Fruit fly (Drosophila melanogaster): ENCODE measurements around the gene mura.

mura gene

DNA sequence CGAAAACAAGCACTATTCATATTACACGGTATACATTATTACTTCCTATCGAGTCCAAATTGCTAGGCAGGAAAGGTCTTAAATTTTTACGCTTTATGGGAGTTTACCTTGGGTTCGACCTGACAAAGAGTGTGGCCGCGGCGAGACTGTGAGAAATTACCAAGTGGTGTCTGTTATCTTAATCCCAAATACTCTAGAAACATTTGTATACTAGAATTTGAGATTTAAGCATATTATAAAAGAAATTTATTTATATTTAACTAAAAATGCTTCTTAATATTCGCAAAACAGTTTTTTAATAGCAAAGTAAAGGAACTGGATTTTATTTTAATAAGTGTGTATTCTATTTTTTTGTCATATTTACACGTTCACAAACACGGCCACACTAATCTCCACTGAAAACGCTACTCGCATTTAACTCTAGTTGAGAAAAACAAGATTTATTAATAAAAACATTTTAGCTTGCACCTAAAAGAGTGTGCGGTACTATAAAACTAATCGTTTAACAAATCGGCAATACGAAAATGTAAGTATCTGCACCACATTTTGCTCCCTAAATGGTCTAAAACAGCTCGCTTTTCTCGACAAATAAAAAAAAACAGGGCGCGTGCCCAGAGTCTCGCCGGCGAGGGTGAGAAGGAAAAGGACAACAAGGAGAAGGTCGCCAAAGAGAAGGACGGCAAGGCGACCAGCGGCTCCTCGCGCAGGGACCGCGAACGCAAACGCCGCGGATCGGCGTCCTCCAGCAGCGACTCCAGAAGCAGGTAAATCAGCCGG lies at the start of gene mura, which contains the start of gene RnpS1:
TSS of gene mura (minus strand) at position 148 of the 777 bp plus-strand sequence.
TSS of gene RnpS1 (plus strand) at position 376 of the 777 bp plus-strand sequence.
- peak; percentile 61 for TF ChIP-seq noc (tag; optimal IDR thresholded peaks at IDR 0.05)

DNA sequence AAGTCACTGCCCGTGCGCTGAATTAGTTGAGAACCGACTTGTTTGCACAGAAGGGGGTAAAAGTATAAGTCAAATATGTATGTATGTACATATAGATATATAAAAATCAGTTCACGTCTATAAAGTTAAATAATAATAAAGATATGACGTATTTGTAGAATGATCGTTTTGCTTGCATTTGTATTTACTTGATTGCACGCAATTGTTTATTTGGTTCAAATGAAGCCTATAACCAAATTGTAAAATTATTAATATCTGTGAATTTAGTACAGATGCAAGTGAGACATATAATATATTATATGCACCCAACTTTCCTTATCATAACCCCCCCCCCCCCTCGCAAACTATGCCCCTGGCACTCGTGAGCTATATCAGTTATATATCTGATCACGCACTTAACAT lies 49.0 kb upstream of the mura start:
- peak; percentile 95 for TF ChIP-seq noc (tag; optimal IDR thresholded peaks at IDR 0.05)

DNA sequence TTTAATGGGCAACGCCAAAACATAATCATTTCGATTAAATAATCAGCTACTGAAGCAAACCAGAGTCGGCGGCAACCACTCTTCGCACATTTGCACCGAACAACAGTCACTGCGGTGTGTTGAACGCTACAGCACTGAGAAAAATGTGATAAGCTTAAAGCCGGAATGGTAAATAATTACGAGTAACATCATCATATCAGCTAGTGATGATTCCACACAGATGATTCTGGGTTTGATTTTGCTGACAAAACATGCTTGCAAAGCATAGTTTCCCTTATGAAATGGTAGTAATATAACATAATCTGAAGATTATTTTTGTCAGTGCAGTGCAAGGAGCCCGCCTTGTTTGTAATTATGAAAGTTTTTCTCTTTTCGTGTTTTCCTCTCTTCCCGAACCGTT lies 46.5 kb upstream of the mura start:
- no peak for TF ChIP-seq noc (tag; optimal IDR thresholded peaks at IDR 0.05)

DNA sequence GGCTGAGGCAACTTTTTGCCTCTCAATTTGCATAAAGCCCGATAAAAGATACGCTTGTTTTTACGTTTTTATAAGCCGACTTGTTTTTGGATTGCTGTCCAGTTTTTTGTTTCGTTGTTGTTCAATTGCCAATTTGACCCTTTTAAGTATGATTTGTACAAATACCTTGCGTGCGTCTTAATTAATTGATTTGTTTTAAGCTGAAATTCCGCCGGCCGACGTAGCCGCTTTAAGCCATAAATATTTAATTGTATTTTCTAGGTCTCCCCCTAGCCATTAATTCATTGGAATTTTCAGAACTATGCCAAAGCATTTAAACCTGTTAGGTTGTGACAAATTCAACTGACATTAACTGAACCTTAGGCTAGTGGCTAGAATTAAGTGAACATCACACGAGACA lies 45.0 kb upstream of the mura start:
- no peak for TF ChIP-seq noc (tag; optimal IDR thresholded peaks at IDR 0.05)

DNA sequence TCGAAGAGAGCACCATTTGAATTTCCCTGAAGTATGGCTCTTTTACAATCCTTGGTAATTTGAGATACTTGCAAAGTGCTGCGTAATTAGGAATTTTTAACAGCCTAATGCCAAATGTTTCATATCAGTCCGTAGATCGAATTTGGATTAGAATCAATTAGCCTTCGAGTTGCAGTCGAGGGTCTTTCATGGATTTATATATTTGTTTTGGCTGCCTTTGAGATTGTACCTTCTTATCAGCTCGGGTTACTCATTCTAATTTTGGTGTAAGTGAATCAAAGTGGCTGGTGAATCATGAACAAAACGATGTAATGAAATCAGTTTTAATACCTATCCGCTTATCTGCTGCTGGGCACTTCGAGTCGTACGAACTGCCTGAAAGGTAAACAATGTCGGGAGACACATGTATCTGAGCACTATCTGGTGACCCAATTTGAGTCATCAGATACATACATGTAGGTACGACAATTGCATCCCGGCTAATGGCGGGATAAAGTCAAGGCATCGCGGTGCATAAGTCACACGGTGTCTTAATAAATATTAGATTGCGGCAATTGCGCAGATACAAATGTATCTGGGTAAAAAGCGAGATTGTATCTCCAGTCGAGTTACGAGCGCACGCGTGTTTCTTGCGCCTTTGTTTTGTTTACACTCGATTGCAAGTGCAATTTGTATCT lies 44.2 kb upstream of the mura start:
- TF ChIP-seq noc (tag; optimal IDR thresholded peaks at IDR 0.05): no peak

DNA sequence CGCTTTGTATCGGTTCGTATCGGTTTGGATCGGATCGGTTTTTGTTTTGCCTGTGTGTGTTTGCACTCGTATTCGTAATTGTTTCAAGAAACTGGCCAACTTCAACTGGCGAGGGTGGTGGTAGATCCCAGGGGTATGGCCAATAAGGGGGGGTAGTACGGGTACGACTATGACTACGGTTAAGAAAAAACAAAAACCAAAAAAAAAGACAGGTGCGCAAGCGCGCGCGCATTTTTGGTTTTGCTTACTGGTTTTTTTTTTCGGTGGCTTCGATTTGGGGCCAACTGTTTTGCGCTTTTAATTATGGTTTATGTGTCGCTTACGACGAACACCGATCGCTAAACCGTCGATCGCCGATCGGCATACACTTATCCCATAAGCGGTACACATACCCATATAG lies 43.2 kb upstream of the mura start:
- TF ChIP-seq noc (tag; optimal IDR thresholded peaks at IDR 0.05): no peak

DNA sequence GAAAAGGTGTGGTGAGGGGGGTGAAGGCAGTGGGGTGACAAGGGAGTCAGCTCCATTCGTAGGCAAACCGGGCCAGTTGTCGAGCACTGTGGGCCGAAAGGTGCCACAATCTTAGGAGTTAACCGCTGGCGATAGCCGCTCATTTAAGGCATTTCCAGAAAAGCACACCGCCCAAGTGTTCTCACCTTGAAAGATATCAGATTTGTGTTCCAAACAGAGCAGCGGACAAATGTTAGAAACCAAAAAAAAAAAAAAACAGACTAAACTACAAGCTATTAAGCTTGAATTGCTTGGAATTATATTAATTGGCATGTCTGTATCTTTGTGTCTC lies 42.6 kb upstream of the mura start:
- TF ChIP-seq noc (tag; optimal IDR thresholded peaks at IDR 0.05): no peak

DNA sequence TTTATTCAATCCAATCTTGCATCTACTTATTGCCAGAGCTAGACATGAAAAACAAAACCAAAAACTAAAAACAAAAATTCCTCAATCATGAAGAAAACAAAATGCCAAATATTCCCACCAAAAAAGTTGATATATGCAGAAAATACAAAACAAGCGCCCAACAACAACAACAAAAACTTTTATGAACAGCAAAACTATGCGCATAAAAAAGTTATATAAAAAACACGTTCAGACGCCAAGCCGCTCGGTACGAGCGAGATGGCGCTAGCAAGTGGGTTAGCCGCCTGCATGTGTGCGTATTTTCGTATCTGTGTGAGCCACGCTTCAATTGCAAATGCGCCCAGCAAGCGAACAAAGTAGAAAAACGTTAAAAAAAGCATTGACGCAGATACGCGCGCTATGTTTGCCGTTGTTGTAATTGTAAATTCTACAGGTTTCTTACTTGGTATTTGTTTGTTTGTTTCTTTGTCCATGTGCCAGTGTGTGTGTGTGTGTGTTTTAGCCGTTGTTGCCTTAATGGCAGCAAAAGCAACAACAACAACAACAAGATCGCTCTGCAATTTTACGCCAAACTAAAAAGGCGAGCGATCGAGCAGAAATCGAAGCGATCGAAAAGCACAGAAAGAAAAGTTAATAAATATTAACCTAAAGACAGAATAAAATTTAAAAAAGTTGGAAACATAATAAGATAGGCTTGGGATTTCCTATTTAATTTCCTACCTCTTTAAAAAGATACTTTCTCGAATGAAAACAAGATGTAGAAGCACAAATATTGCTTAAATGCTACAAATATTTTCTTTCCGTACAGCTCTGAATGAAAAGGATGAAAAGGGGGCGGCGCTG lies 42.0 kb upstream of the mura start:
- TF ChIP-seq noc (tag; optimal IDR thresholded peaks at IDR 0.05): no peak

DNA sequence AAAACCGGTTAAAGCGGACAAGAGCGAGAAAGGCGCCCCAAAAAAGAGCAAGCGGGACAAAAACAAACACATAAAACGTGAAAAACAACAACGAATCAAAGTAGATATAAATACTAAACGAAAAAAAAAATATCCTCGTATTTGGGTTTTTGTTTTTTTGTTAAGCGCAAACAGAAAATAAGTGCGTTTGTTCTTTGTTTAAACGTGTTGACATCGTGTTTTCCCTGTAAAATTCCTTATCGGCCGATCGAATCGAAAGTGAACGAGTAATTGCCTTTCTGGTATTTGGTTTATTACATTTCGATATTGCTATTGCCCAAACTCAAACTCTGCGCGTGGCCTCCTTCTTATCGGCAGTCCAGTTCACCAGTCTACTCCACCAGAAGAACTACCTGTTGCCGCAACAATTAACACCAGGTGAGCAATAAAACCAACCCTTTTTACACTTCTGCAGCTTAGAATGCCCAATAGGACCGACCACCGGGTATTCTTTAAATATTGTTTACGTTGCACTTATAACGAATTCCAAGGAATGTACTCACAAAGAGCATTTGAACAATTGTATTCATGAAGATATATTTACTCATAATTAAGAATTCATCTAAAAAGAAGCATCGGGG lies 40.3 kb upstream of the mura start:
- no peak for TF ChIP-seq noc (tag; optimal IDR thresholded peaks at IDR 0.05)

DNA sequence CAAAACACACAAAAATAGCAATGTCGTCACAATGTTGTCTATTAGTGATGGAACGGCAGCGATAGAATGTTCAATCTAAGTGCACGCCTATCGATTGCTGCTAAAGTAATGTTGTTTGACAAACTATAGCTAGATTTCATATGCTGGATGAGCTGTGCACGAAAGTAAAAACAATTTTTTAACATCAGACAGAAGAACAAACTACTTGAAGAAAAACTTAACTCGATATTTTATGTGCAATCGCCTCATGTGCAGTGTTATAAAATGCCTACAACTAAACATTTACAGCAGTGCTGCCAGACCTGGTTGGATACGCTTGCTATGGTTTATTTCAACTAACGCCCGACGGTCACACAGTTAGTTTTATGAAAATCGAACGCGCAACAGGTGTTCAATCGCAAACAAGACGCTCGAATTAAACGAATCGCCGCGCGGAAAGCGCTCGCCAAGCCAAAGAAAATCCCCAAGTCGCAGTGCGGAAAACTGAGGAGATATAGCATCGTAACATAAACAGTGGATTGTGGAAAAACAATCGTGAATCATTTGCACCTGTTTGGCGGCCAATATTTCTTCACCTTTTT lies 39.4 kb upstream of the mura start, which contains the start of the genes bocks and CG8312:
TSS of gene bocks (minus strand) at position 51 of the 581 bp plus-strand sequence.
TSS of gene CG8312 (plus strand) at position 358 of the 581 bp plus-strand sequence.
- TF ChIP-seq noc (tag; optimal IDR thresholded peaks at IDR 0.05): peak; percentile 67

DNA sequence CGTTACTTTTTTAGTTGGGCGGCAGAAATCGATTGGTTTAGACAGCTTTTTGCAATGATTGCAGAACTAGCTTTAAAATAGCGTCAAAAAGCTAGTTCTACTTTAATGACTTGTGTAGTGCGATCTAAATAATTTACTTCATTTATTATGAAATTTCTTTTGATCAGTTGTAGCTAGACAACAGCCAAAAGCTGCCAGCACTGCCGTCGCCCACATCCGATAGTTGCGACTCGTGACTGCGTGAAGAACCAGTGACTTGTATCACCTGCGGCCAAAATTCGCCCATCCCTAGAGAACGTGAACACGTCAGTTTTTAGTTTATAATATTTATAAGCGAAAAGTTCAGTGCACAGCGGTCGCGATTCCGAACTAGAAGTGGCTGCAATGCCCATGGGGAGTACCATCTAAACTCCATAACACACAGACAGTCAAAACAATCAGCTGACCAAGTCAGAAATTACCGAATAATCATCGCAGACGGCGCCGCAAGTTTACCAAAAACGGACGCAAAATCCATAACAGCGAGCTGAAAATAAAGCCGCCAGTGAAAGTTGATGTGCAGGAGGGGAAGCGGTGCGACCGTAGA lies 35.1 kb upstream of the mura start, which contains the start of gene P58IPK:
TSS of gene P58IPK (plus strand) at position 280 of the 586 bp plus-strand sequence.
- TF ChIP-seq noc (tag; optimal IDR thresholded peaks at IDR 0.05): peak; percentile 3

DNA sequence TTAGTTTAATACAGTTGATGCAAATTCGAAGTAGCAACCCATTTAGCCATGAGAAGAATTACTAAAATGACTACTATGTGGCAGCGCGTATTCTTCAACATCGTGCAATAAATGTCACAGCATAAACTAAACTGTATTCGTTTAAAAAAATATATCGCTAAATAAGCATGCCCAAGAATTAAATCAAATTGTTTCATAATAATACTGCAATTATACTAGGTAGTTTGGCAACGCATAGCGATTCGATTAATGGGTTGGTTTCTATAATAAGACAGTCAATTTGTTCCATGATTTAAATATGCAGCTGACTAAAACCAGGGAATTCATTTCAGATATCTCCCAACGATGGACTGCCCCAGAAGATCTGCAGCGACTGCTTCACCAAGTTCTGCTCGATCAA lies 31.5 kb upstream of the mura start, which contains the start of gene CG33654:
TSS of gene CG33654 (minus strand) at position 101 of the 400 bp plus-strand sequence.
- no peak for TF ChIP-seq noc (tag; optimal IDR thresholded peaks at IDR 0.05)

DNA sequence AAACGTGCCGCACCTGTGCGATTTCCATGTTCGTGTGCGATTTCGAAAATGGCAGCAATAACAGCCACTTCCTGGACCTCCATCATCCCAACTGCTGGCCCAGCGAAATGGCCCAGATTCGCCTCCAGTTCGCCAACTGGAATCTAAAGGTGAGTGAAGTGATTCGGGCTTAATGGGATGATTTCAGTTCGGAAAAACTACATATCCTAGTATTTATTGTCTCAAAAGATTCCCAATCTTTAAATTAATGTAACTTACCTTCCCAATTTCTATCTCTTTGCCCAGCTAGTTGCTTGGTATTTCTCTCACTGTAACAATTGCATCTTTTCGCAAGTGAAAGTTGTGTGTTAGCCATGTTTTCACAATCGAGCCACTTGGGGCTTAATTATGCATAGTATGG lies 30.4 kb upstream of the mura start:
- no peak for TF ChIP-seq noc (tag; optimal IDR thresholded peaks at IDR 0.05)

DNA sequence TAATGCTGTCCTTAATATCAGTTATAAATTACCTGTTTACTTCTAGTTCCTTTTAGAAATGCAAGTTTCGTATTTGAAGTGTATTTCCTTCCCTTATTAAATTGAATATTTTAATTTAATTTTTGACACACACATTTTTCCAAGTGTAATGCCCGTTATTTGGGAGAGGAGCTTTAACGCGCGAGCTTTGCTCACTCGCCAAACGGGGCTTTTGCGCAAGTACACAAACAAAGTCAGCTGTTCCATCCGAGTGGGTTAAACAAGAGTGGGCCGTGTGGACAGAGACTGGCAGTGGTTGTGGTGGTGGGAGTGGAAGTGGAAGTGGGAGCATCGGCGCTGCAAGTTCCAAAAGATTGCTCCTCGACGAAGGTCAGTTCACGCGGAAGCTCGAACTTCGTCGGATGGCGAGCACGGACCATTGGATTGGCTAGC lies 29.5 kb upstream of the mura start, which contains the start of gene CG8301:
TSS of gene CG8301 (plus strand) at position 218 of the 432 bp plus-strand sequence.
- TF ChIP-seq noc (tag; optimal IDR thresholded peaks at IDR 0.05): peak; percentile 1

All from whole organism, larva.